Fruit fly (Drosophila melanogaster) whole organism, embryonic: Measurements from ENCODE around the gene Ube3a.

Experiments
- B-H1 ChIP-seq: fragments of 200-800 bp; sonication (Bioruptor generic); IDR thresholded peaks from 3 replicates; pipeline ENCODE4 v1.3.6; 2022; ENCODE audit warnings: missing biosample characterization, missing genetic modification characterization
- Bgb ChIP-seq: fragments of 200-800 bp; sonication (Bioruptor generic); IDR thresholded peaks from 2 replicates; pipeline ENCODE4 v1.3.6; 2022; ENCODE audit warnings: missing biosample characterization, missing genetic modification characterization; ENCODE audit not compliant: partially characterized antibody
- CG10366 ChIP-seq: fragments of 200-800 bp; sonication (Bioruptor generic); IDR thresholded peaks from 2 replicates; pipeline ENCODE4 v1.3.6; 2022; ENCODE audit warnings: missing biosample characterization, missing genetic modification characterization
- CG10979 ChIP-seq: fragments of 200-800 bp; sonication (Bioruptor generic); optimal IDR thresholded peaks from 2 replicates; lab custom pipeline; 2018; ENCODE audit warnings: missing biosample characterization, mild to moderate bottlenecking, missing genetic modification characterization, moderate library complexity
- CG11085 ChIP-seq: fragments of 200-800 bp; sonication (Bioruptor generic); IDR thresholded peaks from 2 replicates; pipeline ENCODE4 v1.3.6; 2022; ENCODE audit warnings: missing biosample characterization, missing genetic modification characterization
- CG14965 ChIP-seq: fragments of 200-800 bp; sonication (Bioruptor generic); optimal IDR thresholded peaks from 2 replicates; lab custom pipeline; 2016; ENCODE audit warnings: missing biosample characterization, missing genetic modification characterization, borderline replicate concordance
- CG1529 ChIP-seq: fragments of 200-800 bp; sonication (Bioruptor generic); optimal IDR thresholded peaks from 3 replicates; lab custom pipeline; 2018; ENCODE audit warnings: missing biosample characterization, missing genetic modification characterization
- CG16779 ChIP-seq: fragments of 200-800 bp; sonication (Bioruptor generic); IDR thresholded peaks from 2 replicates; pipeline ENCODE4 v1.3.6; 2022; ENCODE audit warnings: missing biosample characterization, missing genetic modification characterization
- CG16813 ChIP-seq: fragments of 200-800 bp; sonication (Bioruptor generic); IDR thresholded peaks from 3 replicates; pipeline ENCODE4 v1.3.6; 2022; ENCODE audit warnings: missing biosample characterization, missing genetic modification characterization; ENCODE audit not compliant: partially characterized antibody
- CG16815 ChIP-seq: fragments of 200-800 bp; sonication (Bioruptor generic); optimal IDR thresholded peaks from 3 replicates; lab custom pipeline; 2017; ENCODE audit warnings: missing biosample characterization, mild to moderate bottlenecking, missing genetic modification characterization
- CG17359 ChIP-seq: fragments of 200-800 bp; sonication (Bioruptor generic); optimal IDR thresholded peaks from 3 replicates; lab custom pipeline; 2018; ENCODE audit warnings: missing biosample characterization, mild to moderate bottlenecking, missing genetic modification characterization, moderate library complexity
- CG17361 ChIP-seq: fragments of 200-800 bp; sonication (Bioruptor generic); IDR thresholded peaks from 3 replicates; pipeline ENCODE4 v1.3.6; 2022; ENCODE audit warnings: missing biosample characterization, missing genetic modification characterization
- CG17802 ChIP-seq: fragments of 200-800 bp; sonication (Bioruptor generic); optimal IDR thresholded peaks from 2 replicates; lab custom pipeline; 2018; ENCODE audit warnings: missing biosample characterization, mild to moderate bottlenecking, missing genetic modification characterization, moderate library complexity
- CG18262 ChIP-seq: fragments of 200-800 bp; optimal IDR thresholded peaks from 3 replicates; lab custom pipeline; 2019; ENCODE audit warnings: missing biosample characterization, mild to moderate bottlenecking, missing genetic modification characterization, moderate library complexity
- CG31224 ChIP-seq: fragments of 200-800 bp; sonication (Bioruptor generic); IDR thresholded peaks from 2 replicates; pipeline ENCODE4 v1.3.6; 2022; ENCODE audit warnings: missing biosample characterization, missing genetic modification characterization
- CG33557 ChIP-seq: fragments of 200-800 bp; sonication (Bioruptor generic); optimal IDR thresholded peaks from 2 replicates; lab custom pipeline; 2019; ENCODE audit warnings: missing biosample characterization, mild to moderate bottlenecking, missing genetic modification characterization, moderate library complexity
- CG34376 ChIP-seq: fragments of 200-800 bp; sonication (Bioruptor generic); optimal IDR thresholded peaks from 2 replicates; lab custom pipeline; 2018; ENCODE audit warnings: missing biosample characterization, mild to moderate bottlenecking, missing genetic modification characterization
- CG3726 ChIP-seq: fragments of 200-800 bp; sonication (Bioruptor generic); IDR thresholded peaks from 3 replicates; pipeline ENCODE4, ENCODE4 v1.3.6; 2022; ENCODE audit warnings: missing biosample characterization, missing genetic modification characterization
- CG4424 ChIP-seq: fragments of 200-800 bp; sonication (Bioruptor generic); optimal IDR thresholded peaks from 3 replicates; lab custom pipeline; 2016; ENCODE audit warnings: missing biosample characterization, missing genetic modification characterization
- CG5953 ChIP-seq: fragments of 200-800 bp; sonication (Bioruptor generic); IDR thresholded peaks from 2 replicates; pipeline ENCODE4 v1.3.6; 2022; ENCODE audit warnings: missing biosample characterization, missing genetic modification characterization
- CG6654 ChIP-seq: fragments of 200-800 bp; sonication (Bioruptor generic); optimal IDR thresholded peaks from 2 replicates; lab custom pipeline; 2017; ENCODE audit warnings: missing biosample characterization, mild to moderate bottlenecking, missing genetic modification characterization
- CG6854 ChIP-seq: fragments of 200-800 bp; sonication (Bioruptor generic); optimal IDR thresholded peaks from 3 replicates; lab custom pipeline; 2017; ENCODE audit warnings: missing biosample characterization, mild to moderate bottlenecking, missing genetic modification characterization
- CG7271 ChIP-seq: fragments of 200-800 bp; sonication (Bioruptor generic); optimal IDR thresholded peaks from 2 replicates; lab custom pipeline; 2018; ENCODE audit warnings: missing biosample characterization, mild to moderate bottlenecking, missing genetic modification characterization, moderate library complexity
- CG7928 ChIP-seq: fragments of 200-800 bp; sonication (Bioruptor generic); optimal IDR thresholded peaks from 2 replicates; lab custom pipeline; 2017; ENCODE audit warnings: missing biosample characterization, mild to moderate bottlenecking, missing genetic modification characterization
- Deaf1 ChIP-seq: fragments of 200-800 bp; optimal IDR thresholded peaks from 3 replicates; lab custom pipeline; 2019; ENCODE audit warnings: missing biosample characterization, mild to moderate bottlenecking, missing genetic modification characterization, moderate library complexity
- H15 ChIP-seq: fragments of 200-800 bp; sonication (Bioruptor generic); IDR thresholded peaks from 3 replicates; pipeline ENCODE4 v1.3.6; 2022; ENCODE audit warnings: missing biosample characterization, missing genetic modification characterization
- HmgZ ChIP-seq: fragments of 200-800 bp; sonication (Bioruptor generic); optimal IDR thresholded peaks from 2 replicates; lab custom pipeline; 2018; ENCODE audit warnings: missing biosample characterization, mild to moderate bottlenecking, missing genetic modification characterization
- Hmr ChIP-seq: fragments of 200-800 bp; sonication (Bioruptor generic); optimal IDR thresholded peaks from 3 replicates; lab custom pipeline; 2017; ENCODE audit warnings: mild to moderate bottlenecking, missing biosample characterization, missing genetic modification reagents, missing genetic modification characterization
- Hr39 ChIP-seq: fragments of >200 bp; optimal IDR thresholded peaks from 2 replicates; lab custom pipeline; 2017
- MESR4 ChIP-seq: fragments of 200-800 bp; sonication (Bioruptor generic); optimal IDR thresholded peaks from 2 replicates; lab custom pipeline; 2018; ENCODE audit warnings: missing biosample characterization, mild to moderate bottlenecking, missing genetic modification characterization, moderate library complexity
- NK7.1 ChIP-seq: fragments of 200-800 bp; sonication (Bioruptor generic); optimal IDR thresholded peaks from 3 replicates; lab custom pipeline; 2016; ENCODE audit warnings: missing biosample characterization, missing genetic modification characterization
- Ptx1 ChIP-seq: fragments of 200-800 bp; sonication (Bioruptor generic); IDR thresholded peaks from 2 replicates; pipeline ENCODE4 v1.3.6; 2022; ENCODE audit warnings: missing biosample characterization, missing genetic modification characterization
- Sry-β ChIP-seq: fragments of 200-800 bp; sonication (Bioruptor generic); optimal IDR thresholded peaks from 2 replicates; lab custom pipeline; 2018; ENCODE audit warnings: missing biosample characterization, mild to moderate bottlenecking, missing genetic modification characterization, moderate library complexity
- Tbp ChIP-seq: fragments of >200 bp; optimal IDR thresholded peaks from 2 replicates; lab custom pipeline; 2018; ENCODE audit warnings: missing biosample characterization, missing genetic modification characterization
- Trl ChIP-seq, 3 experiments: fragments of >200 bp in 2 of 3; fragments of 200-800 bp in 1 of 3; sonication (Bioruptor generic) in 1 of 3; optimal IDR thresholded peaks; 2 replicates in 1 of 3; 3 replicates in 2 of 3; lab custom pipeline; 2016 to 2017; ENCODE audit warnings: missing biosample characterization in 1 of 3, missing genetic modification characterization in 1 of 3
- ac ChIP-seq: fragments of 200-800 bp; sonication (Bioruptor generic); optimal IDR thresholded peaks from 3 replicates; lab custom pipeline; 2017; ENCODE audit warnings: missing biosample characterization, mild to moderate bottlenecking, missing genetic modification characterization
- az2 ChIP-seq: fragments of 200-800 bp; sonication (Bioruptor generic); optimal IDR thresholded peaks from 3 replicates; lab custom pipeline; 2016; ENCODE audit warnings: missing biosample characterization, missing genetic modification characterization
- caup ChIP-seq: fragments of 200-800 bp; sonication (Bioruptor generic); optimal IDR thresholded peaks from 3 replicates; lab custom pipeline; 2017; ENCODE audit warnings: missing biosample characterization, mild to moderate bottlenecking, missing genetic modification characterization, moderate library complexity; ENCODE audit not compliant: severe bottlenecking
- dimm ChIP-seq: fragments of 200-800 bp; sonication (Bioruptor generic); IDR thresholded peaks from 2 replicates; pipeline ENCODE4 v1.3.6; 2022; ENCODE audit warnings: missing biosample characterization, missing genetic modification characterization
- disco-r ChIP-seq: fragments of 200-800 bp; sonication (Bioruptor generic); optimal IDR thresholded peaks from 2 replicates; lab custom pipeline; 2016; ENCODE audit warnings: missing biosample characterization, missing genetic modification characterization
- esg ChIP-seq: fragments of 200-800 bp; sonication (Bioruptor generic); conservative IDR thresholded peaks from 2 replicates; pipeline ENCODE4 v1.3.6; 2022; ENCODE audit warnings: missing biosample characterization, missing genetic modification characterization
- gem ChIP-seq: fragments of 200-800 bp; sonication (Bioruptor generic); optimal IDR thresholded peaks from 2 replicates; lab custom pipeline; 2019; ENCODE audit warnings: missing biosample characterization, mild to moderate bottlenecking, missing genetic modification characterization, moderate library complexity
- grau ChIP-seq: fragments of 200-800 bp; optimal IDR thresholded peaks from 3 replicates; lab custom pipeline; 2019; ENCODE audit warnings: missing biosample characterization, mild to moderate bottlenecking, missing genetic modification characterization, moderate library complexity
- kah ChIP-seq: fragments of 200-800 bp; sonication (Bioruptor generic); optimal IDR thresholded peaks from 2 replicates; lab custom pipeline; 2018; ENCODE audit warnings: missing biosample characterization, mild to moderate bottlenecking, missing genetic modification characterization
- mirr ChIP-seq: fragments of 200-800 bp; sonication (Bioruptor generic); optimal IDR thresholded peaks from 3 replicates; lab custom pipeline; 2018; ENCODE audit warnings: missing biosample characterization, mild to moderate bottlenecking, missing genetic modification characterization
- nom ChIP-seq: fragments of 200-800 bp; sonication (Bioruptor generic); optimal IDR thresholded peaks from 2 replicates; lab custom pipeline; 2017; ENCODE audit warnings: missing biosample characterization, missing genetic modification characterization, mild to moderate bottlenecking, moderate library complexity, missing genetic modification reagents
- sens ChIP-seq: fragments of 200-800 bp; sonication (Bioruptor generic); peaks from one replicate; lab custom pipeline; 2016; ENCODE audit warnings: missing biosample characterization, missing genetic modification characterization
- sim ChIP-seq: fragments of 200-800 bp; sonication (Bioruptor generic); IDR thresholded peaks from 2 replicates; pipeline ENCODE4 v1.3.6; 2022; ENCODE audit warnings: missing biosample characterization, missing genetic modification characterization
- slbo ChIP-seq: fragments of 200-800 bp; sonication (Bioruptor generic); IDR thresholded peaks from 2 replicates; pipeline ENCODE4 v1.3.6; 2022; ENCODE audit warnings: missing biosample characterization, missing genetic modification characterization
- so ChIP-seq: fragments of 200-800 bp; sonication (Bioruptor generic); IDR thresholded peaks from 3 replicates; pipeline ENCODE4 v1.3.6; 2022; ENCODE audit warnings: missing biosample characterization, missing genetic modification characterization
- vvl ChIP-seq: fragments of 200-800 bp; sonication (Bioruptor generic); IDR thresholded peaks from 2 replicates; pipeline ENCODE4 v1.3.6; 2022; ENCODE audit warnings: missing biosample characterization, missing genetic modification characterization

Gene Ube3a

DNA sequence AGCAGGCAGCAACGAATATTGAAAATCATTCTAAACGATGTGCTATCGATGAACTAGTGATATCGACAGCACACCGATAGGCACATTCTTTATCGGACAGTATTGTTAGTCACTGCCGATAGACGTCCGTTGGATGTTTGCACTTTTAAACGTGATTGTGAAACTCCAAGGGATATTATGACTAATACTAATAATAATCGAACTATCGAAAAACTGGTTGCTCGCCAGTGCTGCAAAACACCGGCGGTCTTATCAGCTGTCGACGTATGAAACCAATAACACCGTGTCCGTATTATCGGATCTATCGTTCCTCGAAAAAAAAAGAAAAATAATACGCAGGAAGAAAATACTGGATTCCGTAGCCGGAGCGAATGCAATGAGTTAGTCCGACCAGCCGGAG is at the start of gene Ube3a, which contains the start of gene CG7600 (continued):
- TF ChIP-seq CG6654 (GFP tag; lab: Kevin White, UChicago) (no peak), CG18262 (tag; lab: Kevin White, UChicago) (peak; percentile 33), CG11085 (GFP tag; lab: Robert Waterston, UW) (no peak; the same call in 1 of the 2 replicates), slbo (GFP tag; lab: Robert Waterston, UW) (peak; percentile 59), CG34376 (peak; percentile 73), CG10979 (tag; lab: Kevin White, UChicago) (peak; percentile 14), Bgb (GFP tag; lab: Robert Waterston, UW) (peak; percentile 100), sim (GFP tag; lab: Robert Waterston, UW) (peak; percentile 18; the same call in 1 of the 2 replicates), CG10366 (no peak), NK7.1 (GFP tag; lab: Kevin White, UChicago) (no peak), CG33557 (GFP tag; lab: Kevin White, UChicago) (peak; percentile 55), kah (GFP tag; lab: Kevin White, UChicago) (peak; percentile 17), CG16779 (GFP tag; lab: Robert Waterston, UW) (no peak), H15 (GFP tag; lab: Robert Waterston, UW) (no peak), caup (GFP tag; lab: Kevin White, UChicago) (peak; percentile 53), nom (GFP tag; lab: Kevin White, UChicago) (peak; percentile 16), vvl (GFP tag; lab: Robert Waterston, UW) (peak; percentile 28; the same call in 1 of the 2 replicates), CG7928 (GFP tag; lab: Kevin White, UChicago) (peak; percentile 5), Hr39 (lab: Kevin White, UChicago) (no peak), CG6854 (no peak), CG16815 (GFP tag; lab: Kevin White, UChicago) (no peak), dimm (GFP tag; lab: Robert Waterston, UW) (no peak), MESR4 (GFP tag; lab: Kevin White, UChicago) (peak; percentile 81), CG31224 (no peak), mirr (GFP tag; lab: Kevin White, UChicago) (peak; percentile 86), CG17361 (GFP tag; lab: Robert Waterston, UW) (0 out of 3 replicates have a peak, but pooled peaks have one; percentile 41), Hmr (GFP tag; lab: Kevin White, UChicago) (peak; percentile 67), esg (no peak), grau (peak; percentile 53), CG17359 (tag; lab: Kevin White, UChicago) (peak; percentile 75), Ptx1 (GFP tag; lab: Robert Waterston, UW) (no peak; the same call in 1 of the 2 replicates), ac (peak; percentile 3), gem (tag; lab: Kevin White, UChicago) (peak; percentile 20), CG17802 (no peak), HmgZ (tag; lab: Kevin White, UChicago) (peak; percentile 94), CG1529 (no peak), CG5953 (GFP tag; lab: Robert Waterston, UW) (no peak), CG14965 (GFP tag; lab: Kevin White, UChicago) (no peak), sens (peak; percentile 89), CG7271 (tag; lab: Kevin White, UChicago) (no peak), CG4424 (GFP tag; lab: Kevin White, UChicago) (peak; percentile 68), az2 (GFP tag; lab: Kevin White, UChicago) (no peak), Tbp (GFP tag; lab: Kevin White, UChicago) (no peak), B-H1 (GFP tag; lab: Robert Waterston, UW) (no peak), disco-r (GFP tag; lab: Kevin White, UChicago) (no peak), so (GFP tag; lab: Robert Waterston, UW) (no peak), Trl (optimal IDR thresholded peaks at IDR 0.05; lab: Kevin White, UChicago) (no peak), Trl (GFP tag; optimal IDR thresholded peaks at IDR 0.05; lab: Kevin White, UChicago) (peak; percentile 51), CG16813 (peak; percentile 99), Sry-β (GFP tag; lab: Kevin White, UChicago) (no peak), Deaf1 (tag; lab: Kevin White, UChicago) (peak; percentile 22), CG3726 (GFP tag; lab: Robert Waterston, UW) (no peak)
